Worm (Caenorhabditis elegans) whole organism, mixed stage, embryonic: ENCODE data around the gene C50B8.4.

Source experiments
- M03D4.4 ChIP-seq: sonication (generic microtip); optimal IDR thresholded peaks from 2 replicates; lab custom pipeline; 2017; ENCODE audit warnings: mild to moderate bottlenecking, missing genetic modification characterization, missing compliant biosample characterization
- bed-3 ChIP-seq: fragments of 200-800 bp; sonication (Bioruptor generic); optimal IDR thresholded peaks from 3 replicates; lab custom pipeline; 2018; ENCODE audit warnings: mild to moderate bottlenecking, missing genetic modification characterization, moderate library complexity, missing compliant biosample characterization
- blmp-1 ChIP-seq: fragments of 150-350 bp; optimal IDR thresholded peaks from 2 replicates; lab custom pipeline; 2014; ENCODE audit warnings: missing biosample characterization, missing genetic modification characterization
- ceh-39 ChIP-seq: fragments of 150-350 bp; optimal IDR thresholded peaks from 2 replicates; lab custom pipeline; 2014; ENCODE audit warnings: missing biosample characterization, missing genetic modification characterization
- ceh-43 ChIP-seq: fragments of 200-800 bp; sonication (Bioruptor generic); optimal IDR thresholded peaks from 2 replicates; lab custom pipeline; 2018; ENCODE audit warnings: mild to moderate bottlenecking, missing genetic modification characterization, moderate library complexity, missing compliant biosample characterization
- ceh-83 ChIP-seq: fragments of 200-800 bp; sonication (Bioruptor generic); optimal IDR thresholded peaks from 2 replicates; lab custom pipeline; 2018; ENCODE audit warnings: mild to moderate bottlenecking, missing genetic modification characterization, missing compliant biosample characterization
- ces-1 ChIP-seq: fragments of 150-350 bp; optimal IDR thresholded peaks from 2 replicates; lab custom pipeline; 2014; ENCODE audit warnings: missing biosample characterization, missing genetic modification reagents, missing genetic modification characterization
- cnd-1 ChIP-seq: fragments of 200-800 bp; sonication (Bioruptor generic); optimal IDR thresholded peaks from 2 replicates; lab custom pipeline; 2018; ENCODE audit warnings: mild to moderate bottlenecking, missing genetic modification characterization, missing compliant biosample characterization
- drap-1 ChIP-seq: fragments of 200-800 bp; sonication (Bioruptor generic); optimal IDR thresholded peaks from 3 replicates; lab custom pipeline; 2018; ENCODE audit warnings: mild to moderate bottlenecking, missing genetic modification characterization, missing compliant biosample characterization
- elt-1 ChIP-seq: sonication (generic microtip); optimal IDR thresholded peaks from 2 replicates; lab custom pipeline; 2017; ENCODE audit warnings: missing genetic modification characterization, mild to moderate bottlenecking, missing compliant biosample characterization, antibody characterized with exemption, moderate library complexity, borderline replicate concordance; ENCODE audit not compliant: insufficient read depth
- elt-3 ChIP-seq: fragments of 150-350 bp; optimal IDR thresholded peaks from 2 replicates; lab custom pipeline; 2014; ENCODE audit warnings: missing biosample characterization, missing genetic modification characterization
- flh-1 ChIP-seq: fragments of 200-800 bp; sonication (Bioruptor generic); optimal IDR thresholded peaks from 2 replicates; lab custom pipeline; 2018; ENCODE audit warnings: mild to moderate bottlenecking, missing genetic modification characterization, moderate library complexity, missing compliant biosample characterization
- ham-2 ChIP-seq: fragments of 200-800 bp; sonication (Bioruptor generic); optimal IDR thresholded peaks from 2 replicates; lab custom pipeline; 2018; ENCODE audit warnings: mild to moderate bottlenecking, missing genetic modification characterization, missing compliant biosample characterization
- hlh-1 ChIP-seq: fragments of 150-350 bp; optimal IDR thresholded peaks from 2 replicates; lab custom pipeline; 2014; ENCODE audit warnings: missing biosample characterization, missing genetic modification reagents, missing genetic modification characterization
- lin-13 ChIP-seq: fragments of 150-350 bp; optimal IDR thresholded peaks from 2 replicates; lab custom pipeline; 2014; ENCODE audit warnings: missing biosample characterization, missing genetic modification characterization
- lin-32 ChIP-seq: fragments of 200-800 bp; sonication (Bioruptor generic); optimal IDR thresholded peaks from 2 replicates; lab custom pipeline; 2018; ENCODE audit warnings: mild to moderate bottlenecking, missing genetic modification characterization, missing compliant biosample characterization
- lsy-2 ChIP-seq: fragments of 150-350 bp; optimal IDR thresholded peaks from 2 replicates; lab custom pipeline; 2014; ENCODE audit warnings: missing biosample characterization, missing genetic modification characterization
- mab-5 ChIP-seq: fragments of 150-350 bp; optimal IDR thresholded peaks from 2 replicates; lab custom pipeline; 2014; ENCODE audit warnings: missing biosample characterization, missing genetic modification characterization
- mep-1 ChIP-seq: fragments of 150-350 bp; optimal IDR thresholded peaks from 2 replicates; lab custom pipeline; 2017; ENCODE audit warnings: missing biosample characterization, missing genetic modification reagents, missing genetic modification characterization, inconsistent platforms
- mls-2 ChIP-seq: sonication (generic microtip); optimal IDR thresholded peaks from 2 replicates; lab custom pipeline; 2016; ENCODE audit warnings: mild to moderate bottlenecking, missing genetic modification characterization, moderate library complexity, missing compliant biosample characterization
- nhr-12 ChIP-seq: fragments of 150-350 bp; optimal IDR thresholded peaks from 2 replicates; lab custom pipeline; 2014; ENCODE audit warnings: missing biosample characterization, missing genetic modification characterization
- nhr-2 ChIP-seq: fragments of 150-350 bp; optimal IDR thresholded peaks from 2 replicates; lab custom pipeline; 2014; ENCODE audit warnings: missing biosample characterization, missing genetic modification characterization
- nhr-237 ChIP-seq: fragments of 150-350 bp; optimal IDR thresholded peaks from 2 replicates; lab custom pipeline; 2014; ENCODE audit warnings: missing biosample characterization, missing genetic modification characterization
- nhr-28 ChIP-seq: fragments of 150-350 bp; optimal IDR thresholded peaks from 2 replicates; lab custom pipeline; 2014; ENCODE audit warnings: missing biosample characterization, missing genetic modification characterization
- nhr-76 ChIP-seq: sonication (generic microtip); optimal IDR thresholded peaks from 2 replicates; lab custom pipeline; 2017; ENCODE audit warnings: missing biosample characterization, missing genetic modification characterization
- pha-4 ChIP-seq: fragments of 150-350 bp; optimal IDR thresholded peaks from 2 replicates; lab custom pipeline; 2018; ENCODE audit warnings: missing biosample characterization, missing genetic modification reagents, missing genetic modification characterization
- sem-2 ChIP-seq: fragments of 200-800 bp; sonication (Bioruptor generic); optimal IDR thresholded peaks from 2 replicates; lab custom pipeline; 2018; ENCODE audit warnings: mild to moderate bottlenecking, missing genetic modification characterization, missing compliant biosample characterization
- snpc-4 ChIP-seq: fragments of 150-350 bp; optimal IDR thresholded peaks from 2 replicates; lab custom pipeline; 2014; ENCODE audit warnings: missing biosample characterization, missing genetic modification characterization
- tbx-8 ChIP-seq: fragments of 200-800 bp; sonication (Bioruptor generic); optimal IDR thresholded peaks from 2 replicates; lab custom pipeline; 2018; ENCODE audit warnings: mild to moderate bottlenecking, missing genetic modification characterization, moderate library complexity, missing compliant biosample characterization
- unc-120 ChIP-seq: sonication (generic microtip); optimal IDR thresholded peaks from 2 replicates; lab custom pipeline; 2017; ENCODE audit warnings: missing genetic modification characterization, missing compliant biosample characterization; ENCODE audit not compliant: poor library complexity, severe bottlenecking
- unc-39 ChIP-seq: fragments of 150-350 bp; optimal IDR thresholded peaks from 2 replicates; lab custom pipeline; 2014; ENCODE audit warnings: missing biosample characterization, missing genetic modification characterization
- unc-62 ChIP-seq: fragments of 150-350 bp; optimal IDR thresholded peaks from 2 replicates; lab custom pipeline; 2014; ENCODE audit warnings: missing biosample characterization, missing genetic modification reagents, missing genetic modification characterization
- zip-8 ChIP-seq: fragments of 150-350 bp; optimal IDR thresholded peaks from 2 replicates; lab custom pipeline; 2014; ENCODE audit warnings: missing biosample characterization, missing genetic modification characterization
- ztf-11 ChIP-seq: fragments of 150-350 bp; optimal IDR thresholded peaks from 2 replicates; lab custom pipeline; 2014; ENCODE audit warnings: missing biosample characterization, missing genetic modification characterization

The C50B8.4 gene

DNA sequence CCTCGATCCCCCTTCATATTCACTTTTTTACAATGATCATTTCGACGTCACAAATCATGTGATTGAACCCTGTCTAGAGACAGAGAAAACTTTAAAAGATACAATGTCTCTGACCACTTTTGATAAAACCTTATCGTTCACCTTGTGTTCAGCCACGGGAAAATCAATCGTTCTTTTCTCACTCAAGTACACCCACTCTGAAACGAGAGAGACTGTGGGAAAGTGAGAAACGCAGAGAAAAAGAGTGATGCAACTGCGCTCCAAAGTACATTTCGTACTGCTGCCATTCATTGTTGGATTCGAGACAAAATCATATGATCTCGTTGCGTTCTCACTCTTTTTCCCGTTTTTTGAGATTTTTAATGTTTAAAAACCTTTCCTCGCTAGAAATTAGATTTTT, 6.6 kb upstream of the C50B8.4 start:
- TF ChIP-seq mab-5 (tag; lab: Kevin White, UChicago) (no peak), mep-1 (tag; lab: Kevin White, UChicago) (peak; percentile 79), hlh-1 (tag; lab: Kevin White, UChicago) (peak; percentile 71), ceh-83 (GFP tag; lab: Kevin White, UChicago) (no peak), nhr-2 (no peak), ceh-39 (peak; percentile 6), bed-3 (no peak), pha-4 (tag; lab: Kevin White, UChicago) (peak; percentile 54), cnd-1 (no peak), nhr-28 (tag; lab: Kevin White, UChicago) (no peak), unc-120 (tag; lab: Kevin White, UChicago) (no peak), drap-1 (GFP tag; lab: Kevin White, UChicago) (no peak), ztf-11 (tag; lab: Kevin White, UChicago) (no peak), tbx-8 (GFP tag; lab: Kevin White, UChicago) (no peak), snpc-4 (tag; lab: Kevin White, UChicago) (no peak), unc-39 (tag; lab: Kevin White, UChicago) (no peak), ceh-43 (GFP tag; lab: Kevin White, UChicago) (no peak), flh-1 (GFP tag; lab: Kevin White, UChicago) (no peak), M03D4.4 (tag; lab: Kevin White, UChicago) (no peak), unc-62 (peak; percentile 20), lsy-2 (tag; lab: Kevin White, UChicago) (peak; percentile 25), nhr-76 (tag; lab: Kevin White, UChicago) (no peak), nhr-237 (tag; lab: Kevin White, UChicago) (peak; percentile 57), ces-1 (GFP tag; lab: Kevin White, UChicago) (peak; percentile 47), nhr-12 (tag; lab: Kevin White, UChicago) (no peak), ham-2 (GFP tag; lab: Kevin White, UChicago) (no peak), sem-2 (GFP tag; lab: Kevin White, UChicago) (no peak), elt-3 (tag; lab: Kevin White, UChicago) (no peak), lin-32 (GFP tag; lab: Kevin White, UChicago) (no peak), mls-2 (tag; lab: Kevin White, UChicago) (no peak), lin-13 (tag; lab: Kevin White, UChicago) (no peak)

DNA sequence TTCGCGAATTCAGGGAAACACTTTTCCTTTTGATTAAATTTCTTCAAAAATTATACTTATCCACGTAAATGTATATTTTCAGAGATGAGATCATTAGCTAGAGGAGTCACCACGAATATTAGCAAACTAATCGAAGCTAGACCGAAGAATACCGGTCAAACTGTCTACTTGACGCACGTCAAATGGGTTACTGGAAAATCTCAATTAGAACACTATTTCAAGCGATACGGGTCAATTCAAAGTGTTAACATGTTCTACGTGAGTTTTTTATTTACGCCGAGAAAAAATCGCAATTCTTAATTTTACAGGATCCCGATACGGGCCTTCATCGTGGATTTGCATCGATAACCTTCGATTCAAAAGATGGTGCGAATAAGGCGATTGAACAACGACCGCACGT, 6.0 kb upstream of the C50B8.4 start, which contains the start of gene slrp-1:
Gene slrp-1 (plus strand): TSS at position 83 of the 400 bp plus-strand sequence.
- TF ChIP-seq mep-1 (tag; lab: Kevin White, UChicago) = no peak
- no peak for TF ChIP-seq drap-1 (GFP tag; lab: Kevin White, UChicago)
- no peak for TF ChIP-seq mab-5 (tag; lab: Kevin White, UChicago)
- TF ChIP-seq lin-13 (tag; lab: Kevin White, UChicago) = no peak
- TF ChIP-seq elt-1 (tag; lab: Kevin White, UChicago) = no peak
- no peak for TF ChIP-seq nhr-12 (tag; lab: Kevin White, UChicago)
- TF ChIP-seq bed-3 = no peak
- TF ChIP-seq ceh-43 (GFP tag; lab: Kevin White, UChicago) = no peak
- no peak for TF ChIP-seq snpc-4 (tag; lab: Kevin White, UChicago)
- no peak for TF ChIP-seq flh-1 (GFP tag; lab: Kevin White, UChicago)
- TF ChIP-seq lin-32 (GFP tag; lab: Kevin White, UChicago) = no peak
- no peak for TF ChIP-seq nhr-2
- no peak for TF ChIP-seq unc-120 (tag; lab: Kevin White, UChicago)
- TF ChIP-seq mls-2 (tag; lab: Kevin White, UChicago) = no peak
- no peak for TF ChIP-seq ham-2 (GFP tag; lab: Kevin White, UChicago)
- no peak for TF ChIP-seq elt-3 (tag; lab: Kevin White, UChicago)

DNA sequence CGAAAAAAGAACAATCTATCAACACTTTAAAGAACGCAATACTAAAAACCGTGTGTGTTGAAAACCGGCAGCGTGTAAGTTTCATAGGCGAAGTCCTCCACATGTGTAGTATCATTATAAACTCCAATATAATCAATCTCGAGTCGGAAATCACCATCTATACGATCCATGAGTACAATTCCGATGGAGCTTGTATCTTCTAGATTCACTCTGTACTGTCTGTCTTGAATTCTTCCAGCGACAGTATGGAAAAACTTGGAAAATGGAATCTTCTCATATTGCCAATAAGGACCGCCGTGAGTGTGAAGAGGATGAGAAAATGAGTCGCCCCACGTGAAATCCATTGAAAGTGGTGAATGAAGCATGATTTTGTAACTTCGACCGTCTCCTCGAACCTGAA, 4.8 kb upstream of the C50B8.4 start:
- TF ChIP-seq ztf-11 (tag; lab: Kevin White, UChicago) (no peak), ceh-39 (no peak), ceh-83 (GFP tag; lab: Kevin White, UChicago) (no peak), snpc-4 (tag; lab: Kevin White, UChicago) (no peak), sem-2 (GFP tag; lab: Kevin White, UChicago) (no peak), zip-8 (no peak), pha-4 (tag; lab: Kevin White, UChicago) (no peak), nhr-2 (no peak), nhr-76 (tag; lab: Kevin White, UChicago) (no peak), ham-2 (GFP tag; lab: Kevin White, UChicago) (no peak), lsy-2 (tag; lab: Kevin White, UChicago) (no peak), blmp-1 (tag; lab: Kevin White, UChicago) (no peak), lin-13 (tag; lab: Kevin White, UChicago) (no peak), ces-1 (GFP tag; lab: Kevin White, UChicago) (no peak), mep-1 (tag; lab: Kevin White, UChicago) (no peak), nhr-237 (tag; lab: Kevin White, UChicago) (no peak), elt-3 (tag; lab: Kevin White, UChicago) (no peak), tbx-8 (GFP tag; lab: Kevin White, UChicago) (no peak)
